Fruit fly (Drosophila melanogaster) whole organism, embryonic: ENCODE results near the gene aqz.

Source experiments
- B-H2 ChIP-seq: fragments of 200-800 bp; sonication (Bioruptor generic); optimal IDR thresholded peaks from 2 replicates; lab custom pipeline; 2018; ENCODE audit warnings: missing biosample characterization, mild to moderate bottlenecking, missing genetic modification characterization
- BtbVII ChIP-seq: fragments of 200-800 bp; sonication (Bioruptor generic); optimal IDR thresholded peaks from 3 replicates; lab custom pipeline; 2017; ENCODE audit warnings: missing biosample characterization, mild to moderate bottlenecking, missing genetic modification characterization
- CG10959 ChIP-seq: fragments of 200-800 bp; sonication (Bioruptor generic); IDR thresholded peaks from 2 replicates; pipeline ENCODE4 v1.3.6; 2022; ENCODE audit warnings: missing biosample characterization, missing genetic modification characterization
- CG11085 ChIP-seq: fragments of 200-800 bp; sonication (Bioruptor generic); IDR thresholded peaks from 2 replicates; pipeline ENCODE4 v1.3.6; 2022; ENCODE audit warnings: missing biosample characterization, missing genetic modification characterization
- CG11456 ChIP-seq: fragments of 200-800 bp; sonication (Bioruptor generic); IDR thresholded peaks from 3 replicates; pipeline ENCODE4 v1.3.6; 2022; ENCODE audit warnings: missing biosample characterization, missing genetic modification characterization
- CG11560 ChIP-seq: fragments of 200-800 bp; sonication (Bioruptor generic); IDR thresholded peaks from 3 replicates; pipeline ENCODE4 v1.3.6; 2022; ENCODE audit warnings: missing biosample characterization, missing genetic modification characterization
- CG12155 ChIP-seq: fragments of 200-800 bp; sonication (Bioruptor generic); optimal IDR thresholded peaks from 3 replicates; lab custom pipeline; 2016; ENCODE audit warnings: missing biosample characterization, missing genetic modification characterization
- CG1233 ChIP-seq: fragments of 200-800 bp; sonication (Bioruptor generic); optimal IDR thresholded peaks from 4 replicates; lab custom pipeline; 2018; ENCODE audit warnings: missing biosample characterization, mild to moderate bottlenecking, missing genetic modification characterization
- CG13296 ChIP-seq: fragments of 200-800 bp; sonication (Bioruptor generic); optimal IDR thresholded peaks from 3 replicates; lab custom pipeline; 2018; ENCODE audit warnings: missing biosample characterization, mild to moderate bottlenecking, missing genetic modification characterization
- CG14050 ChIP-seq: fragments of 200-800 bp; sonication (Bioruptor generic); IDR thresholded peaks from 3 replicates; pipeline ENCODE4 v1.3.6; 2022; ENCODE audit warnings: missing biosample characterization, missing genetic modification characterization
- CG14965 ChIP-seq: fragments of 200-800 bp; sonication (Bioruptor generic); optimal IDR thresholded peaks from 2 replicates; lab custom pipeline; 2016; ENCODE audit warnings: missing biosample characterization, missing genetic modification characterization, borderline replicate concordance
- CG15479 ChIP-seq: fragments of 200-800 bp; sonication (Bioruptor generic); optimal IDR thresholded peaks from 3 replicates; lab custom pipeline; 2019; ENCODE audit warnings: missing biosample characterization, mild to moderate bottlenecking, missing genetic modification characterization, moderate library complexity
- CG1647 ChIP-seq: fragments of 200-800 bp; sonication (Bioruptor generic); optimal IDR thresholded peaks from 3 replicates; lab custom pipeline; 2016; ENCODE audit warnings: missing biosample characterization, missing genetic modification characterization
- CG16815 ChIP-seq: fragments of 200-800 bp; sonication (Bioruptor generic); optimal IDR thresholded peaks from 3 replicates; lab custom pipeline; 2017; ENCODE audit warnings: missing biosample characterization, mild to moderate bottlenecking, missing genetic modification characterization
- CG18476 ChIP-seq: fragments of 200-800 bp; sonication (Bioruptor generic); optimal IDR thresholded peaks from 2 replicates; lab custom pipeline; 2016; ENCODE audit warnings: missing biosample characterization, mild to moderate bottlenecking, missing genetic modification characterization
- CG18619 ChIP-seq: fragments of 200-800 bp; sonication (Bioruptor generic); optimal IDR thresholded peaks from 3 replicates; lab custom pipeline; 2017; ENCODE audit warnings: missing biosample characterization, mild to moderate bottlenecking, missing genetic modification characterization
- CG30020 ChIP-seq: fragments of 200-800 bp; optimal IDR thresholded peaks from 2 replicates; lab custom pipeline; 2019; ENCODE audit warnings: missing biosample characterization, mild to moderate bottlenecking, missing genetic modification characterization, moderate library complexity
- CG3995 ChIP-seq: fragments of 200-800 bp; sonication (Bioruptor generic); optimal IDR thresholded peaks from 3 replicates; lab custom pipeline; 2016; ENCODE audit warnings: missing biosample characterization, missing genetic modification characterization
- CG42726 ChIP-seq: fragments of 200-800 bp; sonication (Bioruptor generic); IDR thresholded peaks from 2 replicates; pipeline ENCODE4 v1.3.6; 2022; ENCODE audit warnings: missing biosample characterization, missing genetic modification characterization; ENCODE audit not compliant: partially characterized antibody
- CG4328 ChIP-seq: fragments of 200-800 bp; sonication (Bioruptor generic); optimal IDR thresholded peaks from 3 replicates; lab custom pipeline; 2017; ENCODE audit warnings: missing biosample characterization, missing genetic modification reagents, missing genetic modification characterization
- CG4360 ChIP-seq: fragments of 200-800 bp; sonication (Bioruptor generic); IDR thresholded peaks from 2 replicates; pipeline ENCODE4 v1.3.6; 2022; ENCODE audit warnings: missing biosample characterization, missing genetic modification characterization
- CG4730 ChIP-seq: fragments of 200-800 bp; sonication (Bioruptor generic); IDR thresholded peaks from 2 replicates; pipeline ENCODE4 v1.3.6; 2022; ENCODE audit warnings: missing biosample characterization, missing genetic modification characterization
- CG6254 ChIP-seq: fragments of 200-800 bp; sonication (Bioruptor generic); optimal IDR thresholded peaks from 3 replicates; lab custom pipeline; 2017; ENCODE audit warnings: mild to moderate bottlenecking, missing biosample characterization, missing genetic modification reagents, missing genetic modification characterization
- CG8388 ChIP-seq: fragments of 200-800 bp; sonication (Bioruptor generic); optimal IDR thresholded peaks from 2 replicates; lab custom pipeline; 2019; ENCODE audit warnings: missing biosample characterization, mild to moderate bottlenecking, missing genetic modification characterization, moderate library complexity
- CG8478 ChIP-seq: fragments of >200 bp; optimal IDR thresholded peaks from 2 replicates; lab custom pipeline; 2018
- D19A ChIP-seq: fragments of 200-800 bp; optimal IDR thresholded peaks from 3 replicates; lab custom pipeline; 2019; ENCODE audit warnings: missing biosample characterization, mild to moderate bottlenecking, missing genetic modification characterization, moderate library complexity
- Dip2 ChIP-seq: fragments of 200-800 bp; sonication (Bioruptor generic); IDR thresholded peaks from 2 replicates; pipeline ENCODE4 v1.3.6; 2022; ENCODE audit warnings: missing biosample characterization, missing genetic modification characterization
- Ets97D ChIP-seq: fragments of 200-800 bp; sonication (Bioruptor generic); optimal IDR thresholded peaks from 3 replicates; lab custom pipeline; 2016; ENCODE audit warnings: missing biosample characterization, missing genetic modification characterization
- HLH54F ChIP-seq: fragments of 200-800 bp; sonication (Bioruptor generic); optimal IDR thresholded peaks from 3 replicates; lab custom pipeline; 2016; ENCODE audit warnings: missing biosample characterization, missing genetic modification characterization
- NC2β ChIP-seq: fragments of 200-800 bp; sonication (Bioruptor generic); optimal IDR thresholded peaks from 2 replicates; lab custom pipeline; 2016; ENCODE audit warnings: missing biosample characterization, missing genetic modification characterization
- Neu2 ChIP-seq: fragments of 200-800 bp; sonication (Bioruptor generic); optimal IDR thresholded peaks from 3 replicates; lab custom pipeline; 2016; ENCODE audit warnings: missing biosample characterization, missing genetic modification characterization, borderline replicate concordance
- Oaz ChIP-seq: fragments of 200-800 bp; sonication (Bioruptor generic); IDR thresholded peaks from 2 replicates; pipeline ENCODE4 v1.3.6; 2022; ENCODE audit warnings: missing biosample characterization, missing genetic modification characterization
- Usf ChIP-seq: fragments of 200-800 bp; sonication (Bioruptor generic); optimal IDR thresholded peaks from 2 replicates; lab custom pipeline; 2017; ENCODE audit warnings: missing genotype, missing biosample characterization, missing genetic modification characterization
- Xbp1 ChIP-seq: fragments of 200-800 bp; sonication (Bioruptor generic); optimal IDR thresholded peaks from 3 replicates; lab custom pipeline; 2016; ENCODE audit warnings: missing biosample characterization, mild to moderate bottlenecking, missing genetic modification characterization
- ab ChIP-seq: fragments of 200-800 bp; sonication (Bioruptor generic); optimal IDR thresholded peaks from 2 replicates; lab custom pipeline; 2016; ENCODE audit warnings: missing biosample characterization, missing genetic modification characterization
- amos ChIP-seq: fragments of 200-800 bp; sonication (Bioruptor generic); IDR thresholded peaks from 2 replicates; pipeline ENCODE4 v1.3.6; 2022; ENCODE audit warnings: missing biosample characterization, missing genetic modification characterization; ENCODE audit not compliant: partially characterized antibody
- ap ChIP-seq: fragments of 200-800 bp; sonication (Bioruptor generic); IDR thresholded peaks from 2 replicates; pipeline ENCODE4 v1.3.6; 2022; ENCODE audit warnings: missing biosample characterization, missing genetic modification characterization
- chn ChIP-seq: fragments of 200-800 bp; sonication (Bioruptor generic); optimal IDR thresholded peaks from 2 replicates; lab custom pipeline; 2016; ENCODE audit warnings: missing biosample characterization, missing genetic modification characterization
- dan ChIP-seq: fragments of 200-800 bp; sonication (Bioruptor generic); IDR thresholded peaks from 2 replicates; pipeline ENCODE4 v1.3.6; 2022; ENCODE audit warnings: missing biosample characterization, missing genetic modification characterization
- fd64A ChIP-seq: fragments of 200-800 bp; sonication (Bioruptor generic); optimal IDR thresholded peaks from 3 replicates; lab custom pipeline; 2018; ENCODE audit warnings: missing biosample characterization, mild to moderate bottlenecking, missing genetic modification characterization
- gcm2 ChIP-seq: fragments of 200-800 bp; sonication (Bioruptor generic); optimal IDR thresholded peaks from 2 replicates; lab custom pipeline; 2016; ENCODE audit warnings: missing biosample characterization, missing genetic modification characterization
- hbn ChIP-seq: fragments of 200-800 bp; sonication (Bioruptor generic); IDR thresholded peaks from 2 replicates; pipeline ENCODE4 v1.3.6; 2022; ENCODE audit warnings: missing biosample characterization, missing genetic modification characterization; ENCODE audit not compliant: partially characterized antibody
- lov ChIP-seq, 2 experiments: fragments of 200-800 bp in 1 of 2; fragments of >200 bp in 1 of 2; sonication (Bioruptor generic) in 1 of 2; IDR thresholded peaks in 1 of 2; optimal IDR thresholded peaks in 1 of 2; 2 replicates in 1 of 2; 3 replicates in 1 of 2; pipeline versions ENCODE4 v1.3.6 to Lab custom; 2017 to 2022; ENCODE audit warnings: missing biosample characterization in 1 of 2, missing genetic modification characterization in 1 of 2
- mirr ChIP-seq: fragments of 200-800 bp; sonication (Bioruptor generic); optimal IDR thresholded peaks from 3 replicates; lab custom pipeline; 2018; ENCODE audit warnings: missing biosample characterization, mild to moderate bottlenecking, missing genetic modification characterization
- slbo ChIP-seq: fragments of 200-800 bp; sonication (Bioruptor generic); IDR thresholded peaks from 2 replicates; pipeline ENCODE4 v1.3.6; 2022; ENCODE audit warnings: missing biosample characterization, missing genetic modification characterization
- vnd ChIP-seq: fragments of 200-800 bp; sonication (Bioruptor generic); IDR thresholded peaks from 3 replicates; pipeline ENCODE4 v1.3.6; 2022; ENCODE audit warnings: missing biosample characterization, missing genetic modification characterization; ENCODE audit not compliant: partially characterized antibody

aqz gene

DNA sequence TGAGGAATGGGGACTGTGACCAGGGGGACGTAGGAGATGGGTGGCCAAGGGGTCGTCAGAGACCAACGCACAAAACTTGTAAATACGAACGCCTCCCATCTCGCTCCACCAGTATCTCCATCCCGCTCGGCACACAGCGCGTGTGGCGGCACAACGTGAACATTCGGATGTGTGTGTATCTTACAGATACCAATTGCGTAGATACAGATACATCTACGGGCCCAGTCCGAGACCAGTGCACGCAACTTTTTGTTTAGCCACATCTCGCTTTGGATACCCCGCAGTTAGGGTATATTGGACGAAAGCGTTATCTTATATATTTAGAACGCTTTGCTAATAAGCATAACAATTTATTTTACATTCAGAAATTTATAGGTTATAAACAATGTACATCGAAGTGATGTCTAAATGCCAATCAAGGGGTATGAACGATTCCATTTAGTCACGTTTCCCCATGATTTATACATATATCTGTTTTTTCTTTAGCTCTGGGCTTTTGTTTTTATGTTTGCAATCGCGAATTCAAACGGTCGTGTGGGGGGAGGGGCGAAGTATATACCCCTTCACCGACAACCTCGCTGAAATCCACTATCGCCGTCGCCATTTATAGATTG is 9.1 kb downstream of the aqz start (continued):
- TF ChIP-seq NC2β (GFP tag; lab: Kevin White, UChicago) (peak; percentile 98), Ets97D (peak; percentile 93), lov (optimal IDR thresholded peaks at IDR 0.05; lab: Kevin White, UChicago) (no peak), lov (GFP tag; IDR thresholded peaks at IDR 0.05; lab: Robert Waterston, UW) (peak; percentile 98), amos (GFP tag; lab: Robert Waterston, UW) (no peak; the same call in 1 of the 2 replicates), CG15479 (peak; percentile 51), CG8478 (no peak), CG4360 (GFP tag; lab: Robert Waterston, UW) (peak; percentile 80), Oaz (GFP tag; lab: Robert Waterston, UW) (peak; percentile 98), CG6254 (GFP tag; lab: Kevin White, UChicago) (peak; percentile 93), CG14050 (peak; percentile 99), CG18476 (peak; percentile 97), CG42726 (GFP tag; lab: Robert Waterston, UW) (0 out of 2 replicates have a peak, but pooled peaks have one; percentile 26)
- TF ChIP-seq, all 482 proteins: peak for 440

DNA sequence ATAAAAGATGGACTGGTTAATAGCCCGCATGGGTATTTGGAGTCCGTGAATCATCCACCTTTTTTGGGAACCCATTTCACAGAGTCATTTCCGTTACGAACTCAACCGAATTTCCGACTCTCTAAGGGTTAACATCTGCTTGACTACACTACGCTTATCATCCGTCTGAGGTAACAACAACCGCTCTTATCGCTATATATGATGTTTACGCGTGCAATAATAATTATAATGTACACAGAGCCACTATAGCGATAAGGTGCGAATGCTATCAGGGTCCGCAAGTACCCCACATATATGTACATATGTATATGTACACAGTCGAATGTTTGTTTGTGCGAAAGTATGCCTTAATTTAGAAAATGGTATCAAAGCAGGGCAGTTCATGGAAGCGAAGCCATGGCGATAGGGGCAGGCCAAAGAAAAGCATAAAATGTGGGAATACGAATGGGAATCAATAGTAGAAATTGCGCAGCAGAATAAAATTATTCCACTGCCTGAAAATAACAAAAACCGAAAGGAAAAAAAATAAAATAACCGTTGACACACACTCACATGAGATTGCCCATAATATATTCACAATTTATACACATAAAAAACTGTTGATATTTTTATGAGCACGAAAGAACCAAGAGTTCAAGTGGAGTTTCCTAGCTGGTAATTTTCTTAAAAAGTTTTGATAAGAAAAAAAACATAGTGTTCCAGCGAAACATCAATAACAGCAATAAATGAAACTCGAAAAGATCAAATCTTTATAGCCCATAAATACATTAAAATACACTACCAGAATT is 9.9 kb downstream of the aqz start:
- no peak for TF ChIP-seq hbn
- peak; percentile 29 for TF ChIP-seq CG3995 (GFP tag; lab: Kevin White, UChicago)
- TF ChIP-seq fd64A (GFP tag; lab: Kevin White, UChicago): peak; percentile 97
- TF ChIP-seq slbo: peak; percentile 30; the same call in 1 of the 2 replicates
- peak; percentile 65 for TF ChIP-seq CG8388 (GFP tag; lab: Kevin White, UChicago)
- peak; percentile 88 for TF ChIP-seq CG1233 (GFP tag; lab: Kevin White, UChicago)
- peak; percentile 93 for TF ChIP-seq B-H2 (GFP tag; lab: Kevin White, UChicago)
- TF ChIP-seq ab (GFP tag; lab: Kevin White, UChicago): no peak
- TF ChIP-seq chn (GFP tag; lab: Kevin White, UChicago): peak; percentile 38
- TF ChIP-seq CG30020 (tag; lab: Kevin White, UChicago): no peak
- peak; percentile 19; the same call in 1 of the 2 replicates for TF ChIP-seq CG4730 (GFP tag; lab: Robert Waterston, UW)
- 0 out of 3 replicates have a peak, but pooled peaks have one; percentile 38 for TF ChIP-seq CG11456 (GFP tag; lab: Robert Waterston, UW)
- peak; percentile 90 for TF ChIP-seq BtbVII (GFP tag; lab: Kevin White, UChicago)
- TF ChIP-seq CG11085: peak; percentile 30; the same call in 1 of the 2 replicates
- peak; percentile 68 for TF ChIP-seq gcm2
- TF ChIP-seq Usf (GFP tag; lab: Kevin White, UChicago): peak; percentile 22
- TF ChIP-seq dan (GFP tag; lab: Robert Waterston, UW): no peak
- TF ChIP-seq CG11560 (tag; lab: Robert Waterston, UW): no peak
- peak; percentile 67 for TF ChIP-seq CG14965 (GFP tag; lab: Kevin White, UChicago)
- TF ChIP-seq HLH54F (GFP tag; lab: Kevin White, UChicago): peak; percentile 59
- peak; percentile 27; the same call in 1 of the 2 replicates for TF ChIP-seq ap
- TF ChIP-seq vnd (GFP tag; lab: Robert Waterston, UW): no peak
- TF ChIP-seq Dip2: no peak
- TF ChIP-seq CG18619 (GFP tag; lab: Kevin White, UChicago): peak; percentile 90
- no peak for TF ChIP-seq CG12155 (GFP tag; lab: Kevin White, UChicago)
- TF ChIP-seq lov (optimal IDR thresholded peaks at IDR 0.05; lab: Kevin White, UChicago): no peak
- peak; percentile 89; the same call in 2 of the 3 replicates for TF ChIP-seq lov (GFP tag; IDR thresholded peaks at IDR 0.05; lab: Robert Waterston, UW)
- TF ChIP-seq D19A: peak; percentile 59
- TF ChIP-seq Xbp1 (GFP tag; lab: Kevin White, UChicago): peak; percentile 23
- no peak for TF ChIP-seq CG16815 (GFP tag; lab: Kevin White, UChicago)
- TF ChIP-seq Neu2 (GFP tag; lab: Kevin White, UChicago): no peak
- peak; percentile 100 for TF ChIP-seq mirr (GFP tag; lab: Kevin White, UChicago)
- peak; percentile 94 for TF ChIP-seq CG13296
- TF ChIP-seq CG4328 (GFP tag; lab: Kevin White, UChicago): peak; percentile 93
- TF ChIP-seq CG1647: peak; percentile 73
- peak; percentile 79 for TF ChIP-seq CG10959 (GFP tag; lab: Robert Waterston, UW)
